Worm (Caenorhabditis elegans) whole organism, L3 larva: ENCODE measurements around the gene F54D5.23.

ENCODE experiments used
- R02D3.7 ChIP-seq: fragments of 150-350 bp; optimal IDR thresholded peaks from 2 replicates; lab custom pipeline; 2014; ENCODE audit warnings: missing biosample characterization, missing genetic modification characterization
- ZK546.5 ChIP-seq: sonication (generic microtip); optimal IDR thresholded peaks from 2 replicates; lab custom pipeline; 2017; ENCODE audit warnings: missing biosample characterization, missing genetic modification characterization
- aly-2 ChIP-seq: fragments of 150-350 bp; optimal IDR thresholded peaks from 2 replicates; lab custom pipeline; 2014; ENCODE audit warnings: missing biosample characterization, missing genetic modification characterization
- ceh-16 ChIP-seq: sonication (generic microtip); optimal IDR thresholded peaks from 2 replicates; lab custom pipeline; 2017; ENCODE audit warnings: missing biosample characterization, missing genetic modification characterization
- ceh-28 ChIP-seq: fragments of 150-350 bp; optimal IDR thresholded peaks from 2 replicates; lab custom pipeline; 2014; ENCODE audit warnings: missing biosample characterization, missing genetic modification reagents, missing genetic modification characterization
- ceh-9 ChIP-seq: sonication (generic microtip); optimal IDR thresholded peaks from 2 replicates; lab custom pipeline; 2018; ENCODE audit warnings: missing biosample characterization, missing genetic modification characterization
- daf-12 ChIP-seq: fragments of 150-350 bp; optimal IDR thresholded peaks from 2 replicates; lab custom pipeline; 2014; ENCODE audit warnings: missing biosample characterization, missing genetic modification reagents, missing genetic modification characterization
- egl-27 ChIP-seq: sonication (generic microtip); optimal IDR thresholded peaks from 4 replicates; lab custom pipeline; 2017; ENCODE audit warnings: missing biosample characterization, missing genetic modification reagents, missing genetic modification characterization
- elt-1 ChIP-seq: fragments of 150-350 bp; optimal IDR thresholded peaks from 2 replicates; lab custom pipeline; 2014; ENCODE audit warnings: missing biosample characterization, missing genetic modification characterization
- elt-2 ChIP-seq: sonication (generic microtip); optimal IDR thresholded peaks from 2 replicates; lab custom pipeline; 2016; ENCODE audit warnings: missing genetic modification reagents, mild to moderate bottlenecking, missing genetic modification characterization, missing compliant biosample characterization
- elt-3 ChIP-seq, 3 experiments: fragments of 150-350 bp in 1 of 3; sonication (generic microtip) in 2 of 3; optimal IDR thresholded peaks; 2 replicates in 2 of 3; 4 replicates in 1 of 3; lab custom pipeline; 2014 to 2017; ENCODE audit warnings: missing biosample characterization in 3 of 3, missing genetic modification characterization in 3 of 3
- eor-1 ChIP-seq, 2 experiments: fragments of 150-350 bp; optimal IDR thresholded peaks; 2 replicates each; lab custom pipeline; 2014 to 2018; ENCODE audit warnings: missing biosample characterization in 2 of 2, missing genetic modification characterization in 2 of 2
- fkh-10 ChIP-seq: sonication (generic microtip); optimal IDR thresholded peaks from 2 replicates; lab custom pipeline; 2017; ENCODE audit warnings: missing biosample characterization, missing genetic modification reagents, missing genetic modification characterization
- fos-1 ChIP-seq: fragments of 150-350 bp; optimal IDR thresholded peaks from 2 replicates; lab custom pipeline; 2014; ENCODE audit warnings: missing biosample characterization, missing genetic modification characterization
- lin-15B ChIP-seq: fragments of 150-350 bp; optimal IDR thresholded peaks from 2 replicates; lab custom pipeline; 2014; ENCODE audit warnings: missing biosample characterization, missing genetic modification characterization
- nfya-1 ChIP-seq: sonication (generic microtip); optimal IDR thresholded peaks from 2 replicates; lab custom pipeline; 2017; ENCODE audit warnings: missing genetic modification characterization, mild to moderate bottlenecking, missing compliant biosample characterization, antibody characterized with exemption, moderate library complexity; ENCODE audit not compliant: insufficient read depth
- nhr-11 ChIP-seq: fragments of 150-350 bp; optimal IDR thresholded peaks from 2 replicates; lab custom pipeline; 2014; ENCODE audit warnings: missing biosample characterization, missing genetic modification characterization
- nhr-23 ChIP-seq: fragments of 150-350 bp; optimal IDR thresholded peaks from 2 replicates; lab custom pipeline; 2014; ENCODE audit warnings: missing biosample characterization, missing genetic modification reagents, missing genetic modification characterization
- nhr-25 ChIP-seq: sonication (generic microtip); optimal IDR thresholded peaks from 2 replicates; lab custom pipeline; 2017; ENCODE audit warnings: missing biosample characterization, missing genetic modification characterization
- nhr-28 ChIP-seq: fragments of 150-350 bp; optimal IDR thresholded peaks from 2 replicates; lab custom pipeline; 2014; ENCODE audit warnings: missing biosample characterization, missing genetic modification characterization
- nhr-67 ChIP-seq: fragments of 150-350 bp; optimal IDR thresholded peaks from 2 replicates; lab custom pipeline; 2014; ENCODE audit warnings: missing biosample characterization, missing genetic modification characterization
- nhr-76 ChIP-seq: fragments of 150-350 bp; sonication (generic microtip); optimal IDR thresholded peaks from 5 replicates; lab custom pipeline; 2014; ENCODE audit warnings: missing biosample characterization, missing genetic modification characterization
- nhr-77 ChIP-seq: fragments of 150-350 bp; optimal IDR thresholded peaks from 2 replicates; lab custom pipeline; 2014; ENCODE audit warnings: missing biosample characterization, missing genetic modification characterization
- pha-4 ChIP-seq: fragments of 150-350 bp; optimal IDR thresholded peaks from 2 replicates; lab custom pipeline; 2014; ENCODE audit warnings: missing biosample characterization, missing genetic modification reagents, missing genetic modification characterization
- pqm-1 ChIP-seq: fragments of 150-350 bp; optimal IDR thresholded peaks from 2 replicates; lab custom pipeline; 2017; ENCODE audit warnings: missing biosample characterization, missing genetic modification characterization, inconsistent platforms
- sea-2 ChIP-seq: fragments of 150-350 bp; sonication (generic microtip); optimal IDR thresholded peaks from 4 replicates; lab custom pipeline; 2014; ENCODE audit warnings: missing biosample characterization, missing genetic modification reagents, missing genetic modification characterization
- skn-1 ChIP-seq: fragments of 150-350 bp; optimal IDR thresholded peaks from 2 replicates; lab custom pipeline; 2014; ENCODE audit warnings: missing biosample characterization, missing genetic modification characterization
- snpc-4 ChIP-seq: fragments of 150-350 bp; optimal IDR thresholded peaks from 2 replicates; lab custom pipeline; 2014; ENCODE audit warnings: missing biosample characterization, missing genetic modification characterization
- tbx-2 ChIP-seq: sonication (generic microtip); optimal IDR thresholded peaks from 2 replicates; lab custom pipeline; 2016; ENCODE audit warnings: mild to moderate bottlenecking, missing genetic modification characterization, missing compliant biosample characterization
- unc-39 ChIP-seq: sonication (generic microtip); optimal IDR thresholded peaks from 4 replicates; lab custom pipeline; 2017; ENCODE audit warnings: missing biosample characterization, missing genetic modification characterization
- zag-1 ChIP-seq: fragments of 150-350 bp; optimal IDR thresholded peaks from 2 replicates; lab custom pipeline; 2014; ENCODE audit warnings: missing biosample characterization, missing genetic modification characterization
- ztf-11 ChIP-seq: fragments of 150-350 bp; optimal IDR thresholded peaks from 2 replicates; lab custom pipeline; 2014; ENCODE audit warnings: missing biosample characterization, missing genetic modification characterization
- ztf-4 ChIP-seq: fragments of 150-350 bp; optimal IDR thresholded peaks from 2 replicates; lab custom pipeline; 2014; ENCODE audit warnings: missing biosample characterization, missing genetic modification characterization

Gene F54D5.23

ce11 chrII:11578327-11578726 is 9.2 kb upstream of the F54D5.23 start, which contains the start of gene smc-6:
Gene smc-6 (plus strand): TSS chrII:11578716.
- no peak for TF ChIP-seq ztf-4 (tag; lab: Kevin White, UChicago)
- peak; percentile 60 for TF ChIP-seq pha-4 (tag; lab: Kevin White, UChicago)
- peak; percentile 61 for TF ChIP-seq lin-15B
- TF ChIP-seq aly-2 (tag; lab: Kevin White, UChicago) = no peak
- no peak for TF ChIP-seq nhr-28
- TF ChIP-seq eor-1 (tag; optimal IDR thresholded peaks at IDR 0.05; lab: Kevin White, UChicago) = no peak
- TF ChIP-seq skn-1 (tag; lab: Kevin White, UChicago) = no peak
- no peak for TF ChIP-seq nhr-67 (tag; lab: Kevin White, UChicago)
- peak; percentile 28 for TF ChIP-seq snpc-4

- TF ChIP-seq nfya-1 (tag; lab: Kevin White, UChicago) (no peak), ZK546.5 (tag; lab: Kevin White, UChicago) (no peak), nhr-67 (tag; lab: Kevin White, UChicago) (no peak)
These were observed 8.8 kb upstream of the F54D5.23 start for ce11 chrII:11577861-11578260.

- TF ChIP-seq nfya-1 (tag; lab: Kevin White, UChicago) = no peak
- TF ChIP-seq ceh-28 (tag; lab: Kevin White, UChicago) = no peak
- peak; percentile 10 for TF ChIP-seq pha-4 (tag; lab: Kevin White, UChicago)
- TF ChIP-seq elt-2 (tag; lab: Kevin White, UChicago) = peak; percentile 53
- TF ChIP-seq egl-27 (tag; lab: Kevin White, UChicago) = no peak
- TF ChIP-seq skn-1 (tag; lab: Kevin White, UChicago) = no peak
- no peak for TF ChIP-seq nhr-67 (tag; lab: Kevin White, UChicago)
- no peak for TF ChIP-seq nhr-77 (tag; lab: Kevin White, UChicago)
- no peak for TF ChIP-seq elt-1 (tag; lab: Kevin White, UChicago)
- no peak for TF ChIP-seq ceh-16
- no peak for TF ChIP-seq nhr-23 (tag; lab: Kevin White, UChicago)
- TF ChIP-seq, all 47 proteins: peak for 2
These were observed 8.3 kb upstream of the F54D5.23 start, which contains the start of gene pcs-1 for ce11 chrII:11577397-11577796. Gene pcs-1 (minus strand): TSS chrII:11577740.

ce11 chrII:11572944-11573343 is 3.9 kb upstream of the F54D5.23 start, which contains the start of gene F54D5.2:
Gene F54D5.2 (plus strand): TSS chrII:11573180.
- TF ChIP-seq nhr-76 (tag; lab: Kevin White, UChicago) (no peak), ceh-9 (no peak), nhr-28 (no peak), pha-4 (tag; lab: Kevin White, UChicago) (no peak), tbx-2 (tag; lab: Kevin White, UChicago) (no peak)

ce11 chrII:11571260-11571854 is 2.3 kb upstream of the F54D5.23 start, which contains the start of gene F54D5.3:
Gene F54D5.3 (plus strand): TSS chrII:11571805.
- TF ChIP-seq eor-1 (tag; optimal IDR thresholded peaks at IDR 0.05; lab: Kevin White, UChicago) (no peak), pqm-1 (peak; percentile 75), R02D3.7 (tag; lab: Kevin White, UChicago) (no peak), fos-1 (tag; lab: Kevin White, UChicago) (no peak), aly-2 (tag; lab: Kevin White, UChicago) (no peak), elt-2 (tag; lab: Kevin White, UChicago) (peak; percentile 69), daf-12 (no peak), nhr-67 (tag; lab: Kevin White, UChicago) (no peak), fkh-10 (GFP tag; lab: Kevin White, UChicago) (no peak), nhr-76 (tag; lab: Kevin White, UChicago) (no peak), pha-4 (tag; lab: Kevin White, UChicago) (peak; percentile 19), sea-2 (no peak), nhr-11 (tag; lab: Kevin White, UChicago) (no peak), ceh-28 (tag; lab: Kevin White, UChicago) (no peak), ztf-4 (tag; lab: Kevin White, UChicago) (no peak), elt-3 (tag; optimal IDR thresholded peaks at IDR 0.05; lab: Kevin White, UChicago) (no peak), zag-1 (tag; lab: Kevin White, UChicago) (no peak), nhr-28 (no peak), nhr-25 (no peak), ZK546.5 (tag; lab: Kevin White, UChicago) (no peak), ztf-11 (tag; lab: Kevin White, UChicago) (no peak), unc-39 (tag; lab: Kevin White, UChicago) (no peak), tbx-2 (tag; lab: Kevin White, UChicago) (no peak), egl-27 (tag; lab: Kevin White, UChicago) (no peak), snpc-4 (no peak)
